Worm (Caenorhabditis elegans) whole organism, early embryonic: ENCODE results near the gene Y57G7A.5.
"Not testable (repeated sequence)": the region's sequence is repeated elsewhere in the genome, so short reads cannot be mapped to it uniquely, and the experiment has no call there.

Experiments used
- B0310.2 ChIP-seq: sonication (generic microtip); optimal IDR thresholded peaks from 2 replicates; lab custom pipeline; 2016; ENCODE audit warnings: mild to moderate bottlenecking, missing genetic modification characterization, missing compliant biosample characterization
- F13C5.2 ChIP-seq: sonication (generic microtip); optimal IDR thresholded peaks from 2 replicates; lab custom pipeline; 2017; ENCODE audit warnings: mild to moderate bottlenecking, missing genetic modification characterization, inconsistent platforms, missing compliant biosample characterization
- aly-1 ChIP-seq: sonication (generic microtip); optimal IDR thresholded peaks from 2 replicates; lab custom pipeline; 2016; ENCODE audit warnings: missing genetic modification characterization, missing compliant biosample characterization
- ama-1 ChIP-seq: fragments of 150-350 bp; optimal IDR thresholded peaks from 2 replicates; lab custom pipeline; 2014
- ceh-13 ChIP-seq: fragments of 200-800 bp; sonication (Bioruptor generic); optimal IDR thresholded peaks from 2 replicates; lab custom pipeline; 2018; ENCODE audit warnings: mild to moderate bottlenecking, missing genetic modification characterization, missing compliant biosample characterization
- ceh-36 ChIP-seq: sonication (generic microtip); optimal IDR thresholded peaks from 2 replicates; lab custom pipeline; 2016; ENCODE audit warnings: missing genetic modification characterization, inconsistent platforms, missing compliant biosample characterization
- ets-7 ChIP-seq: sonication (generic microtip); optimal IDR thresholded peaks from 2 replicates; lab custom pipeline; 2016; ENCODE audit warnings: missing genotype, missing genetic modification characterization, missing compliant biosample characterization
- flt-1 ChIP-seq: fragments of 200-800 bp; sonication (Bioruptor generic); IDR thresholded peaks from 2 replicates; pipeline ENCODE4 v1.3.6; 2022; ENCODE audit warnings: missing genetic modification characterization, missing compliant biosample characterization
- hmbx-1 ChIP-seq: sonication (generic microtip); optimal IDR thresholded peaks from 2 replicates; lab custom pipeline; 2016; ENCODE audit warnings: mild to moderate bottlenecking, missing genetic modification characterization, missing compliant biosample characterization
- hmg-4 ChIP-seq: fragments of 200-800 bp; sonication (Bioruptor generic); optimal IDR thresholded peaks from 2 replicates; lab custom pipeline; 2018; ENCODE audit warnings: mild to moderate bottlenecking, missing genetic modification characterization, missing compliant biosample characterization
- hnd-1 ChIP-seq: sonication (generic microtip); optimal IDR thresholded peaks from 2 replicates; lab custom pipeline; 2016; ENCODE audit warnings: missing genetic modification characterization, missing compliant biosample characterization
- pes-1 ChIP-seq: fragments of 200-800 bp; sonication (Bioruptor generic); IDR thresholded peaks from 2 replicates; pipeline ENCODE4 v1.3.6; 2022; ENCODE audit warnings: missing genetic modification reagents, missing genetic modification characterization, missing compliant biosample characterization
- scrt-1 ChIP-seq: fragments of 200-800 bp; sonication (Bioruptor generic); IDR thresholded peaks from 2 replicates; pipeline ENCODE4 v1.3.6; 2022; ENCODE audit warnings: missing genetic modification characterization, missing compliant biosample characterization
- sea-1 ChIP-seq: fragments of 200-800 bp; sonication (Bioruptor generic); conservative IDR thresholded peaks from 2 replicates; pipeline ENCODE4 v1.3.6; 2022; ENCODE audit warnings: missing genetic modification characterization, missing compliant biosample characterization
- tbx-11 ChIP-seq: fragments of 200-800 bp; sonication (Bioruptor generic); IDR thresholded peaks from 2 replicates; pipeline ENCODE4 v1.3.6; 2022; ENCODE audit warnings: missing genetic modification characterization, missing compliant biosample characterization
- tbx-37 ChIP-seq: fragments of 200-800 bp; sonication (Bioruptor generic); conservative IDR thresholded peaks from 2 replicates; pipeline ENCODE4 v1.3.6; 2022; ENCODE audit warnings: missing genetic modification reagents, missing genetic modification characterization, missing compliant biosample characterization
- tra-4 ChIP-seq: sonication (generic microtip); optimal IDR thresholded peaks from 2 replicates; lab custom pipeline; 2017; ENCODE audit warnings: missing genetic modification characterization, missing compliant biosample characterization

Gene Y57G7A.5

DNA sequence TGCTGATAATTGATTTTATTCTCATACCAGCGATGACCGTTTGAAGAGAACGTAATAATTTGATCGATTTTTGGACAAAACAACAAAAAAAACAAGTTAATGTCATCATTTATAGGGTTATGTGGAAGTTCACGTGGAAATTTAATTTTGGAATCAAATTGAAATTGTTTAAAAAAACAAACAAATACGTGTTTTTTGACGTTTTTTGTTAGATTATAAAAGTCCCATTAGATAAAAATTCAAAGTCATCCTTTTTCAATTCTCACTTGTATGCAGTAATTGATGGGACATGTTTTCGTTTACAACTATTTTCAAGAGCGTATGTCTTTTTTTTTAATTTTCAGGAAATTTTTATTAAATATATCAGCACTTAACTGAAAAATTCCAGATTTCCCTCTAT lies 10.2 kb upstream of the Y57G7A.5 start, which contains the start of the genes Y57G7A.6 and Y57G7A.3:
Gene Y57G7A.6 (minus strand): TSS at position 101 of the 400 bp plus-strand sequence.
Gene Y57G7A.3 (plus strand): TSS at position 269 of the 400 bp plus-strand sequence.
- TF ChIP-seq sea-1 (GFP tag; lab: Robert Waterston, UW) (no peak), hmg-4 (GFP tag; lab: Kevin White, UChicago) (no peak), tbx-11 (GFP tag; lab: Robert Waterston, UW) (no peak), hnd-1 (tag; lab: Kevin White, UChicago) (no peak), hmbx-1 (tag; lab: Kevin White, UChicago) (no peak), ama-1 (lab: Kevin White, UChicago) (no peak), F13C5.2 (tag; lab: Kevin White, UChicago) (no peak)

DNA sequence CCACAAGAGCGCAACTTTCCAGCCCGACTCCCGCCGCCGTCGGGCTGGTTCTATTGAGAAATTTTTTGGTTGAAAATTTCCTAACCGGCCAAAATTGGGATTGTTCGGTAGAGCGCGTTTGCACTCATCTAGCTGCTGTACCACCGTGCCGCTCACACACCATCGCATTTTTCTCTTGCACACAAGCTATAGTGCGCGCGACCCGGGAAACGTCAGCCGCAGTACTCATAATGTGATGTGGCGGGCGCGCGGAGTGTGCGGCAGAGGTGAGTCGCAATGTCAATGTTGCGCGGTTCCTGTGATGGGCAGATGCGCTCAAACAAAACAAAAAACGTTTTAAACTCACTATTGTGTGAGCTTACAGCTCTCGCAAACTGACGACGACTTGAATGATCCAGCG lies 9.6 kb upstream of the Y57G7A.5 start:
- TF ChIP-seq aly-1 (tag; lab: Kevin White, UChicago) (no peak), tbx-11 (GFP tag; lab: Robert Waterston, UW) (no peak), ama-1 (lab: Kevin White, UChicago) (no peak), B0310.2 (no peak), sea-1 (GFP tag; lab: Robert Waterston, UW) (no peak), pes-1 (GFP tag; lab: Robert Waterston, UW) (no peak), ceh-36 (no peak), ets-7 (tag; lab: Kevin White, UChicago) (no peak), hmg-4 (GFP tag; lab: Kevin White, UChicago) (no peak), ceh-13 (GFP tag; lab: Kevin White, UChicago) (no peak)

ce11 chrII:1278350-1278749 lies 3.0 kb upstream of the Y57G7A.5 start, which contains the start of gene srz-63:
TSS of gene srz-63 (plus strand) at chrII:1278650.
- TF ChIP-seq tra-4 (tag; lab: Kevin White, UChicago); ets-7 (tag; lab: Kevin White, UChicago); tbx-11 (GFP tag; lab: Robert Waterston, UW): not testable (repeated sequence)

DNA sequence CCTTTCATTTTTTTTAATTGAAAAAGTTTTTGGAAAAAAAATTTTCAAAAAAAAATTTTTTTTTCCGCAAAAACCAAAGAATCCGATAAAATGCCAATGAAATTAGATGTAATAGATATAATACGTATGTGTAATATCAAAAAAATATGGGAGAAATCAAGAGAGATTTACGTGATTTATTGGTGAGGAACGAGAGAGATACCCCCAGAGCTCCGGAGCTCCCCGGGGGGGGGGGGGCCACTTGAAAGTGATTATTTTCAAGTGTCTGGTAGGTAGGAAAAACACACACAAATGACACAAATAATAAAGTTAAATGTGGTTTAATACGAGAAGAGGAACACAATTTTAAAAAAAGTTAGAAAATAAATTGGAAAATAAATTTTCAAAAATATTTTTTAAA lies 1.4 kb upstream of the Y57G7A.5 start, which contains the start of gene Y57G7A.11:
Gene Y57G7A.11 (minus strand): TSS at position 101 of the 400 bp plus-strand sequence.
- no peak for TF ChIP-seq flt-1 (GFP tag; lab: Robert Waterston, UW)
- no peak for TF ChIP-seq tbx-11 (GFP tag; lab: Robert Waterston, UW)
- no peak for TF ChIP-seq tbx-37 (GFP tag; lab: Robert Waterston, UW)
- no peak for TF ChIP-seq ama-1 (lab: Kevin White, UChicago)
- TF ChIP-seq ets-7 (tag; lab: Kevin White, UChicago): no peak
- TF ChIP-seq tra-4 (tag; lab: Kevin White, UChicago): no peak
- no peak for TF ChIP-seq hnd-1 (tag; lab: Kevin White, UChicago)
- no peak for TF ChIP-seq sea-1 (GFP tag; lab: Robert Waterston, UW)
- no peak for TF ChIP-seq F13C5.2 (tag; lab: Kevin White, UChicago)
- TF ChIP-seq hmg-4 (GFP tag; lab: Kevin White, UChicago): no peak
- no peak for TF ChIP-seq scrt-1 (GFP tag; lab: Robert Waterston, UW)
- no peak for TF ChIP-seq pes-1 (GFP tag; lab: Robert Waterston, UW)
- no peak for TF ChIP-seq ceh-13 (GFP tag; lab: Kevin White, UChicago)
- TF ChIP-seq hmbx-1 (tag; lab: Kevin White, UChicago): no peak
- no peak for TF ChIP-seq B0310.2
- no peak for TF ChIP-seq aly-1 (tag; lab: Kevin White, UChicago)
- no peak for TF ChIP-seq ceh-36

DNA sequence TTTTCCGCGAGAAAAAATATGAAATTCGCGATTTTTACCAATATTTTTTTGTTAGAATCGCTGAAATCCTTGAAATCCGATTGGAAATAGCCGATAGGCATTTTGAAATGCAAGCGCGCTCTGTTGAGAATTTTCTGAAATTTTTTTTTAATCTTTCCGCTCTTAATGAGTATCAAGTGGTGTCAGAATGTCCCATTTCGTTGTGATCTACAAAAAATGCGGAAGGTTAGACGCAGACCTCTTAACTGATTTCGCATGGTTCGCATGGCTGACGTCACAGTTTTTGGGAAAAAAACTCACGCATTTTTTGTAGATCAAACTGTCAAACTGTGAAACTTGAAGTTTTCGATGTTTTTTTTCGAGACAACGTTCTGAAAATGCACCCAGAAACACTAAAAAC lies 3.5 kb downstream of the Y57G7A.5 start, which contains the start of gene srw-66:
Gene srw-66 (minus strand): TSS at position 101 of the 400 bp plus-strand sequence.
- TF ChIP-seq B0310.2 (no peak), ceh-13 (GFP tag; lab: Kevin White, UChicago) (no peak), hnd-1 (tag; lab: Kevin White, UChicago) (no peak)

DNA sequence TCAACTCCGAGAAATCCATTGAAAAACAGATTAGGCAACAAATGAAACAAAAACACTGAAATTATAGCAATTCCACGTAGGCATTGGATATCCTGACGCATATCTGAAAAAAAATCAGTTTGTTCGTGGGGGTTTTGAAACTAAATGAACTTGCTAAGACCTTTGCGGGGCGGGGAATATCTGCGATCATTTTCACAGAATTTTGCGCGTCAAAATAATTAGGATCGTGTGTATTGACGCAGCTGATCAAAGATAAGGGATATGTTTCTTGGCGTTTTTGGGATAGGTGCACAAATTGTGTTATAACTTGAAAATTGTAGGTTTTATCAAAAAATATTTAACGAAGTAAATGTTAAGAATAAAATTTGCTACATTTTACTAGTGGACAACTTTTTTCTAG lies 8.5 kb downstream of the Y57G7A.5 start, which contains the start of gene oac-30:
Gene oac-30 (minus strand): TSS at position 101 of the 400 bp plus-strand sequence.
- TF ChIP-seq pes-1 (GFP tag; lab: Robert Waterston, UW) (no peak), hmbx-1 (tag; lab: Kevin White, UChicago) (no peak), hmg-4 (GFP tag; lab: Kevin White, UChicago) (no peak)

DNA sequence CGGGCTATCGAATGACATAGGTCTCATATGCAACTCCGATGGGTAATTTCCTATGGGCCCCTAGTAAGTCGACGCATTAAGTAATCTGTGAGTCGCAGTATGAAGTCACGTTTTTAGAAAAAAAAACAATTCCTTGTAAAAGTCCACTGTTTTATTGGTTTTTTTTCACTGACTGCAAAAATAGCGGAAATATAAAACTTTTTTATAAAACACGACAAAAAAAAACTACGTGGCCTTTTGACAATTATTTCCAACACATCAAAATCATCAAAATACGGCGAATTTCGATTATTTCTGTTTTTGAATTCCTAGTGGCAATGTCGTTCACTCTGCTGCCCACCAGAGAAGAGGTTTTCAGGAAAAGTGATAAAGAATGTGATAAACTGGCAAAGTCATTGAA lies 16.7 kb downstream of the Y57G7A.5 start, which contains the start of gene clpr-2:
Gene clpr-2 (plus strand): TSS at position 301 of the 400 bp plus-strand sequence.
- TF ChIP-seq hnd-1 (tag; lab: Kevin White, UChicago): no peak
- no peak for TF ChIP-seq tra-4 (tag; lab: Kevin White, UChicago)

DNA sequence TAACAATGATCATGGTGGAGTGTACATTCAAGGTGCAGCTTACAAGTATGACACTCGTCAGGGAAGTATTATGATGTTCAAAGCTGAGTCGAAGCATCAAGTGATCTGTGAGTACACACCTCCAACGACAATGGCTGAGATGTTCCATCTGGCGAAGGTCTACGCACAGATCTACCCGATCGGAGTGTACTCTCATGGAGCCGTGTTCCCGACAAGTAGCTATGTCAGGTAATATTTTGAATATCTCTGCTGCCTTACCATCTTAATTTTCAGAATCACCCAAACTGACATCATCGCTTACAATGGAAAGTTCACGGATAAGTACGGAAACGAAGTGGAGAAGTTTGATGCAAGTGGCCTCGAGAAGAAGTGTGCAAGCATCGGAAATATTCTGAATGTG lies 18.6 kb downstream of the Y57G7A.5 start:
- no peak for TF ChIP-seq tbx-11 (GFP tag; lab: Robert Waterston, UW)
- no peak for TF ChIP-seq hnd-1 (tag; lab: Kevin White, UChicago)
- TF ChIP-seq ceh-36: no peak
- no peak for TF ChIP-seq flt-1 (GFP tag; lab: Robert Waterston, UW)
- TF ChIP-seq F13C5.2 (tag; lab: Kevin White, UChicago): no peak
- TF ChIP-seq tbx-37 (GFP tag; lab: Robert Waterston, UW): no peak
- TF ChIP-seq scrt-1 (GFP tag; lab: Robert Waterston, UW): no peak
- no peak for TF ChIP-seq B0310.2
- TF ChIP-seq ceh-13 (GFP tag; lab: Kevin White, UChicago): no peak
- no peak for TF ChIP-seq hmbx-1 (tag; lab: Kevin White, UChicago)
- no peak for TF ChIP-seq tra-4 (tag; lab: Kevin White, UChicago)
- no peak for TF ChIP-seq sea-1 (GFP tag; lab: Robert Waterston, UW)
- no peak for TF ChIP-seq ets-7 (tag; lab: Kevin White, UChicago)
